Worm (Caenorhabditis elegans) whole organism, L1 larva: ENCODE measurements around the gene H12D21.9.

Experiments used
- elt-2 ChIP-seq: sonication (generic microtip); optimal IDR thresholded peaks from 2 replicates; lab custom pipeline; 2016; ENCODE audit warnings: missing genetic modification characterization, mild to moderate bottlenecking, inconsistent platforms, missing compliant biosample characterization, missing genetic modification reagents
- mdl-1 ChIP-seq, 2 experiments: fragments of 150-350 bp; optimal IDR thresholded peaks; 2 replicates each; lab custom pipeline; 2014 to 2017; ENCODE audit warnings: missing biosample characterization in 2 of 2, missing genetic modification characterization in 2 of 2, inconsistent platforms in 1 of 2
- nhr-19 ChIP-seq: fragments of 200-800 bp; sonication (Bioruptor generic); conservative IDR thresholded peaks from 2 replicates; pipeline ENCODE4 v1.3.6; 2022; ENCODE audit warnings: missing genetic modification characterization, missing compliant biosample characterization
- nhr-237 ChIP-seq: fragments of 150-350 bp; optimal IDR thresholded peaks from 2 replicates; lab custom pipeline; 2014; ENCODE audit warnings: missing biosample characterization, missing genetic modification characterization
- snpc-4 ChIP-seq: fragments of 150-350 bp; optimal IDR thresholded peaks from 2 replicates; lab custom pipeline; 2014; ENCODE audit warnings: missing biosample characterization, missing genetic modification characterization
- swsn-7 ChIP-seq: sonication (generic microtip); optimal IDR thresholded peaks from 2 replicates; lab custom pipeline; 2016; ENCODE audit warnings: missing genetic modification characterization, missing compliant biosample characterization
- ztf-11 ChIP-seq, 2 experiments: sonication (generic microtip); optimal IDR thresholded peaks; 2 replicates each; lab custom pipeline; 2016 to 2017; ENCODE audit warnings: missing genetic modification characterization in 2 of 2, missing biosample characterization in 1 of 2, missing compliant biosample characterization in 1 of 2

DNA sequence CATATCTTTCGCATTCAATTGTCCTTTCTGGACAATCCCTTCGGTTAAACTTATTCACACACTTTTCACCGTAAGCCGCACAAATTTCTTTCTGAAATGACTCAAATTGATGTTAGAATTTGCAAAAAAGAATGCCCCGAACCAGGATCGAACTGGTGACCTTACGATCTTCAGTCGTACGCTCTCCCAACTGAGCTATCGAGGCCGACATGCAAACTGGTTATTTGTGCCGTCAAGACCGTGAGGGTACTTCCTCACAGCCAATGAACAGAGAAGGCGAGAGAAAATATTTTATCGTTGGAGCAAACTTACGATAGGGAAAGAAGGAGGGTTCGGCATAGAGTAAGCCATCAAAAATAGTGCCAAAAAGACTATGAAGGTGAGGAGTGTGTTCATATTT lies 33.0 kb downstream of the H12D21.9 start:
- TF ChIP-seq swsn-7 (tag; lab: Kevin White, UChicago) (peak; percentile 56), elt-2 (tag; lab: Kevin White, UChicago) (peak; percentile 20), mdl-1 (tag; optimal IDR thresholded peaks at IDR 0.05; lab: Kevin White, UChicago) (peak in 1 of 2 experiments; percentile 25), nhr-237 (tag; lab: Kevin White, UChicago) (no peak), nhr-19 (GFP tag; lab: Robert Waterston, UW) (peak; percentile 55), ztf-11 (tag; optimal IDR thresholded peaks at IDR 0.05; lab: Kevin White, UChicago) (no peak), snpc-4 (tag; lab: Kevin White, UChicago) (peak; percentile 96)
